Worm (Caenorhabditis elegans): ENCODE measurements around the gene R13A1.10.
A peak's percentile ranks its signal among the peaks of the same experiment; 100 is the strongest.
"Not testable (repeated sequence)": the region's sequence is repeated elsewhere in the genome, so short reads cannot be mapped to it uniquely, and the experiment has no call there.

The R13A1.10 gene

DNA sequence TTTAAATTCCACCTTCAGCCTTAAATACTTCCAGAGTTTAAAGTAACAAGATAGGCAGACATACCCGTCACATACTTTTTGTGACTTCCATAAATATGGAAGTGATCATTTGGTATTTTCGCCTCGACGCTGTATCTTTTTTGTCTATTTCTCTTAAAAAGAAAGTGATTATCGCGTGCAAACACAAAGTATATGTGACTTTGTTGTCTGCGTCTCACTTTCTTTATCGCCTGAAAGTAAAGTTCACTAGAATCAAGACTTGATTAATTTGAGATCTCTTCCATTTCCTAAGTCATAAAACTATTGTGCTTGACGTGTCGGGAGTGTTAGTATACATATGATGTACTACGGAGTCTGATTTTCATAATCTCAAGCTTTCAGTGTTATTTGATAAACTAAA lies 31.3 kb upstream of the R13A1.10 start, which contains the start of gene C06E4.6:
C06E4.6 (minus strand) TSS at position 51 of the 400 bp plus-strand sequence.
- TF ChIP-seq pqm-1 (tag; optimal IDR thresholded peaks at IDR 0.05): peak; percentile 43
- TF ChIP-seq D1046.2 (GFP tag; IDR thresholded peaks at IDR 0.05): no peak
- TF ChIP-seq Y75B8A.6 (GFP tag; IDR thresholded peaks at IDR 0.05): no peak
- no peak for TF ChIP-seq zip-11 (GFP tag; IDR thresholded peaks at IDR 0.05)
- peak; percentile 82 for TF ChIP-seq dmd-6 (GFP tag; IDR thresholded peaks at IDR 0.05)
- TF ChIP-seq mep-1 (tag; optimal IDR thresholded peaks at IDR 0.05): no peak
- no peak for TF ChIP-seq snpc-1.2 (GFP tag; IDR thresholded peaks at IDR 0.05)
- no peak for TF ChIP-seq snpc-4 (tag; optimal IDR thresholded peaks at IDR 0.05)
- TF ChIP-seq mdl-1 (tag; optimal IDR thresholded peaks at IDR 0.05): peak in 1 of 2 experiments; percentile 66
- no peak for TF ChIP-seq Y105C5A.15 (GFP tag; IDR thresholded peaks at IDR 0.05)
- TF ChIP-seq pha-4 (GFP tag; IDR thresholded peaks at IDR 0.05): no peak
- TF ChIP-seq pha-4 (tag; optimal IDR thresholded peaks at IDR 0.05): no peak
- no peak for TF ChIP-seq lin-38 (GFP tag; IDR thresholded peaks at IDR 0.05)
- no peak for TF ChIP-seq zfp-2 (tag; optimal IDR thresholded peaks at IDR 0.05)
- no peak for TF ChIP-seq daf-16 (GFP tag; optimal IDR thresholded peaks at IDR 0.05)
- TF ChIP-seq daf-16 (tag; optimal IDR thresholded peaks at IDR 0.05): peak; percentile 23
- TF ChIP-seq nhr-77 (tag; optimal IDR thresholded peaks at IDR 0.05): peak; percentile 7
- TF ChIP-seq cey-2 (tag; optimal IDR thresholded peaks at IDR 0.05; ENCODE audit: borderline replicate concordance, insufficient read depth): no peak
- TF ChIP-seq ztf-7 (tag; optimal IDR thresholded peaks at IDR 0.05): no peak
- no peak for TF ChIP-seq F10B5.3 (tag; optimal IDR thresholded peaks at IDR 0.05)
- TF ChIP-seq aha-1 (tag): no peak
- peak; percentile 62 for TF ChIP-seq hlh-30 (tag; optimal IDR thresholded peaks at IDR 0.05; ENCODE audit: insufficient read depth)
- TF ChIP-seq nhr-28 (tag; optimal IDR thresholded peaks at IDR 0.05): peak; percentile 96
- no peak for TF ChIP-seq saeg-2 (GFP tag; IDR thresholded peaks at IDR 0.05)
- TF ChIP-seq nhr-102 (tag; optimal IDR thresholded peaks at IDR 0.05): peak; percentile 92

DNA sequence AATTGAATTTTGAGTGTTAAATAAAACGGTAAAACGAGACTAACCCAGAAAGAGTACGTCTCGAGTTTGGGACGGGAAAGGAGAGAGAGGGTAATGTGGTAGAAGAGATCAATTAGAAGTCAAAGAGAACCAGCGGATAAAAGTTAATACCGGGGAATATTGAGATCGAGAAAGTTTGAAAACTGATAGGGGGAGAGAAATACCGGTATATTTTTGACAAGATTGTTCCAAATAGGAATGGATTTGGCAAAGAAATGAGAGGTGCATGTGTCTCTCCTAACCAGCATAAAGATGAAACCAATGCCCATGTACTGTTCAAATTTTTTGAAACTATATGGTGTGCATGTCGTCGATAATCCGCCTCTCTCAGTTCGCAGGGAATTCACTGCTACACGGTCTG lies 27.7 kb upstream of the R13A1.10 start, which contains the start of gene C06E4.5:
C06E4.5 (plus strand) TSS at position 301 of the 400 bp plus-strand sequence.
- TF ChIP-seq Y48G9A.11 (GFP tag; IDR thresholded peaks at IDR 0.05); mxl-2 (GFP tag; conservative IDR thresholded peaks at IDR 0.05); ama-1 (optimal IDR thresholded peaks at IDR 0.05): not testable (repeated sequence)

ce11 chrIV:7253271-7253670 lies 26.3 kb upstream of the R13A1.10 start:
- peak; percentile 1 for TF ChIP-seq mes-2 (tag; optimal IDR thresholded peaks at IDR 0.05; ENCODE audit: poor library complexity, severe bottlenecking)
- no peak for TF ChIP-seq Y105C5A.15 (GFP tag; IDR thresholded peaks at IDR 0.05)
- no peak for TF ChIP-seq jun-1 (tag; optimal IDR thresholded peaks at IDR 0.05)
- peak; percentile 15 for TF ChIP-seq F49E8.2 (tag; optimal IDR thresholded peaks at IDR 0.05; ENCODE audit: borderline replicate concordance)
- TF ChIP-seq lin-15B (tag; optimal IDR thresholded peaks at IDR 0.05): no peak
- no peak for TF ChIP-seq cey-2 (tag; optimal IDR thresholded peaks at IDR 0.05; ENCODE audit: borderline replicate concordance, insufficient read depth)
- no peak for TF ChIP-seq gei-8 (GFP tag; optimal IDR thresholded peaks at IDR 0.05)

DNA sequence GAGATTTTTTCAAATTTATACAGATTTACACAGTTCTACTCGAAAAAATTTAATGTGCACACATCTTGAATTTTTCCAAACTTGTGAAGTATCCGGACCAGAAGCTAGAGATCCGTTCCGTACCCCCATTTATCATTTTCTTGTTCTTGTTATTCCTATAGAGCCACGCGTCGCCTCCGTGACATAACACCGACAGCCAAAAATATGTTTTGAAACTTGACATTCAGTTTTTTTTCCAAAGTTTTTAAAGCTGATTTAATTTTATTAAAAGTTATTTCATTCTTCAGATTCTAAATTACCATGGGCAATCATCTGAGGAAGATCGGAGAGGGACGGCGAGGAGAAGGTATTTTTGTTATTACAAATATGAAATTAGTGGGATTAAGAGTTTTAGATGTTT lies 23.2 kb upstream of the R13A1.10 start, which contains the start of gene D2024.18:
D2024.18 (plus strand) TSS at position 301 of the 400 bp plus-strand sequence.
- no peak for TF ChIP-seq egl-43 (GFP tag; IDR thresholded peaks at IDR 0.05)
- no peak for TF ChIP-seq hlh-11 (tag; optimal IDR thresholded peaks at IDR 0.05)
- no peak for TF ChIP-seq ZK337.2 (GFP tag; IDR thresholded peaks at IDR 0.05)
- no peak for TF ChIP-seq nhr-48 (tag; optimal IDR thresholded peaks at IDR 0.05)
- no peak for TF ChIP-seq ceh-32 (tag; optimal IDR thresholded peaks at IDR 0.05; ENCODE audit: poor library complexity)
- no peak for TF ChIP-seq daf-8 (GFP tag; IDR thresholded peaks at IDR 0.05)
- no peak for TF ChIP-seq tag-97 (GFP tag; IDR thresholded peaks at IDR 0.05)
- no peak for TF ChIP-seq unc-130 (GFP tag; optimal IDR thresholded peaks at IDR 0.05)
- TF ChIP-seq egl-27 (tag; optimal IDR thresholded peaks at IDR 0.05): no peak
- no peak for TF ChIP-seq F26F4.8 (GFP tag; conservative IDR thresholded peaks at IDR 0.05)
- TF ChIP-seq cey-2 (tag; optimal IDR thresholded peaks at IDR 0.05; ENCODE audit: borderline replicate concordance, insufficient read depth): no peak
- TF ChIP-seq zip-2 (tag; optimal IDR thresholded peaks at IDR 0.05): no peak
- TF ChIP-seq arid-1 (GFP tag; conservative IDR thresholded peaks at IDR 0.05): no peak
- TF ChIP-seq dpl-1 (GFP tag; optimal IDR thresholded peaks at IDR 0.05): no peak
- no peak for TF ChIP-seq pqm-1 (tag; optimal IDR thresholded peaks at IDR 0.05)
